Fruit fly (Drosophila melanogaster) whole organism, embryonic: Measurements from ENCODE around the gene senju.

ENCODE experiments used
- Atf-2 ChIP-seq: fragments of 200-800 bp; sonication (Bioruptor generic); optimal IDR thresholded peaks from 2 replicates; lab custom pipeline; 2016; ENCODE audit warnings: missing biosample characterization, missing genetic modification characterization
- Atf6 ChIP-seq: fragments of 200-800 bp; sonication (Bioruptor generic); IDR thresholded peaks from 2 replicates; pipeline ENCODE4 v1.3.6; 2022; ENCODE audit warnings: missing biosample characterization, missing genetic modification characterization
- BEAF-32 ChIP-seq: fragments of 200-800 bp; sonication (Bioruptor generic); optimal IDR thresholded peaks from 3 replicates; lab custom pipeline; 2017; ENCODE audit warnings: missing biosample characterization, missing genetic modification characterization, mild to moderate bottlenecking, moderate library complexity, missing genetic modification reagents
- Bteb2 ChIP-seq: fragments of 200-800 bp; sonication (Bioruptor generic); optimal IDR thresholded peaks from 2 replicates; lab custom pipeline; 2016; ENCODE audit warnings: missing biosample characterization, missing genetic modification characterization
- C15 ChIP-seq: fragments of 200-800 bp; sonication (Bioruptor generic); IDR thresholded peaks from 3 replicates; pipeline ENCODE4 v1.3.6; 2022; ENCODE audit warnings: missing biosample characterization, missing genetic modification characterization
- CG10267 ChIP-seq: fragments of 200-800 bp; sonication (Bioruptor generic); optimal IDR thresholded peaks from 2 replicates; lab custom pipeline; 2018; ENCODE audit warnings: missing biosample characterization, mild to moderate bottlenecking, missing genetic modification characterization, moderate library complexity
- CG13424 ChIP-seq: fragments of 200-800 bp; sonication (Bioruptor generic); optimal IDR thresholded peaks from 2 replicates; lab custom pipeline; 2019; ENCODE audit warnings: missing biosample characterization, mild to moderate bottlenecking, missing genetic modification characterization, moderate library complexity
- CG14014 ChIP-seq: fragments of 200-800 bp; sonication (Bioruptor generic); IDR thresholded peaks from 2 replicates; pipeline ENCODE4 v1.3.6; 2022; ENCODE audit warnings: missing biosample characterization, missing genetic modification characterization
- CG14441 ChIP-seq: fragments of 200-800 bp; sonication (Bioruptor generic); IDR thresholded peaks from 2 replicates; pipeline ENCODE4 v1.3.6; 2022; ENCODE audit warnings: missing biosample characterization, missing genetic modification characterization
- CG14667 ChIP-seq: fragments of 200-800 bp; sonication (Bioruptor generic); IDR thresholded peaks from 2 replicates; pipeline ENCODE4 v1.3.6; 2022; ENCODE audit warnings: missing biosample characterization, missing genetic modification characterization
- CG16779 ChIP-seq: fragments of 200-800 bp; sonication (Bioruptor generic); IDR thresholded peaks from 2 replicates; pipeline ENCODE4 v1.3.6; 2022; ENCODE audit warnings: missing biosample characterization, missing genetic modification characterization
- CG2678 ChIP-seq: fragments of 200-800 bp; sonication (Bioruptor generic); optimal IDR thresholded peaks from 3 replicates; lab custom pipeline; 2019; ENCODE audit warnings: missing biosample characterization, mild to moderate bottlenecking, missing genetic modification characterization, moderate library complexity
- CG31441 ChIP-seq: fragments of 200-800 bp; sonication (Bioruptor generic); IDR thresholded peaks from 2 replicates; pipeline ENCODE4 v1.3.6; 2022; ENCODE audit warnings: missing biosample characterization, missing genetic modification characterization
- CG32767 ChIP-seq: fragments of 200-800 bp; sonication (Bioruptor generic); IDR thresholded peaks from 2 replicates; pipeline ENCODE4 v1.3.6; 2022; ENCODE audit warnings: missing biosample characterization, missing genetic modification characterization
- CG43689 ChIP-seq: fragments of 200-800 bp; sonication (Bioruptor generic); IDR thresholded peaks from 2 replicates; pipeline ENCODE4 v1.3.6; 2022; ENCODE audit warnings: missing biosample characterization, missing genetic modification characterization
- CG4854 ChIP-seq: fragments of 200-800 bp; sonication (Bioruptor generic); optimal IDR thresholded peaks from 2 replicates; lab custom pipeline; 2016; ENCODE audit warnings: missing biosample characterization, missing genetic modification characterization, inconsistent platforms
- CG5953 ChIP-seq: fragments of 200-800 bp; sonication (Bioruptor generic); IDR thresholded peaks from 2 replicates; pipeline ENCODE4 v1.3.6; 2022; ENCODE audit warnings: missing biosample characterization, missing genetic modification characterization
- CG6683 ChIP-seq: fragments of 200-800 bp; sonication (Bioruptor generic); optimal IDR thresholded peaks from 2 replicates; lab custom pipeline; 2017; ENCODE audit warnings: missing biosample characterization, mild to moderate bottlenecking, missing genetic modification characterization, missing genetic modification reagents
- CG6791 ChIP-seq: fragments of 200-800 bp; sonication (Bioruptor generic); IDR thresholded peaks from 3 replicates; pipeline ENCODE4 v1.3.6; 2022; ENCODE audit warnings: missing biosample characterization, missing genetic modification characterization; ENCODE audit not compliant: partially characterized antibody
- CG7987 ChIP-seq: fragments of 200-800 bp; sonication (Bioruptor generic); optimal IDR thresholded peaks from 2 replicates; lab custom pipeline; 2018; ENCODE audit warnings: missing biosample characterization, mild to moderate bottlenecking, missing genetic modification characterization, moderate library complexity
- Dfd ChIP-seq, 2 experiments: fragments of >200 bp; optimal IDR thresholded peaks; 2 replicates each; lab custom pipeline; 2017; ENCODE audit warnings: missing biosample characterization in 2 of 2, missing genetic modification characterization in 2 of 2
- Doc2 ChIP-seq: fragments of 200-800 bp; sonication (Bioruptor generic); IDR thresholded peaks from 2 replicates; pipeline ENCODE4 v1.3.6; 2022; ENCODE audit warnings: missing biosample characterization, missing genetic modification characterization
- Fer1 ChIP-seq: fragments of 200-800 bp; sonication (Bioruptor generic); optimal IDR thresholded peaks from 2 replicates; lab custom pipeline; 2017; ENCODE audit warnings: missing biosample characterization, mild to moderate bottlenecking, missing genetic modification characterization
- Fer2 ChIP-seq: fragments of 200-800 bp; sonication (Bioruptor generic); optimal IDR thresholded peaks from 2 replicates; lab custom pipeline; 2018; ENCODE audit warnings: missing biosample characterization, mild to moderate bottlenecking, missing genetic modification characterization, moderate library complexity
- GATAe ChIP-seq: fragments of 200-800 bp; sonication (Bioruptor generic); conservative IDR thresholded peaks from 2 replicates; pipeline ENCODE4 v1.3.6; 2022; ENCODE audit warnings: missing biosample characterization, missing genetic modification characterization
- Hmr ChIP-seq: fragments of 200-800 bp; sonication (Bioruptor generic); optimal IDR thresholded peaks from 3 replicates; lab custom pipeline; 2017; ENCODE audit warnings: mild to moderate bottlenecking, missing biosample characterization, missing genetic modification reagents, missing genetic modification characterization
- Hr78 ChIP-seq, 2 experiments: fragments of 200-800 bp in 1 of 2; fragments of >200 bp in 1 of 2; sonication (Bioruptor generic) in 1 of 2; optimal IDR thresholded peaks; 2 replicates each; lab custom pipeline; 2017 to 2019; ENCODE audit warnings: missing biosample characterization in 2 of 2, missing genetic modification characterization in 2 of 2, mild to moderate bottlenecking in 1 of 2, moderate library complexity in 1 of 2
- MBD-R2 ChIP-seq: fragments of 200-800 bp; sonication (Bioruptor generic); IDR thresholded peaks from 2 replicates; pipeline ENCODE4 v1.3.6; 2022; ENCODE audit warnings: missing biosample characterization, missing genetic modification characterization
- Nf-YC ChIP-seq: fragments of 200-800 bp; optimal IDR thresholded peaks from 3 replicates; lab custom pipeline; 2019; ENCODE audit warnings: missing biosample characterization, mild to moderate bottlenecking, missing genetic modification characterization, moderate library complexity
- Optix ChIP-seq: fragments of 200-800 bp; sonication (Bioruptor generic); IDR thresholded peaks from 3 replicates; pipeline ENCODE4 v1.3.6; 2022; ENCODE audit warnings: missing biosample characterization, missing genetic modification characterization
- Rfx ChIP-seq: fragments of 200-800 bp; sonication (Bioruptor generic); IDR thresholded peaks from 2 replicates; pipeline ENCODE4 v1.3.6; 2022; ENCODE audit warnings: missing biosample characterization, missing genetic modification characterization
- Sox102F ChIP-seq: fragments of 200-800 bp; sonication (Bioruptor generic); optimal IDR thresholded peaks from 2 replicates; lab custom pipeline; 2018; ENCODE audit warnings: missing biosample characterization, mild to moderate bottlenecking, missing genetic modification characterization, moderate library complexity
- Tbp ChIP-seq: fragments of >200 bp; optimal IDR thresholded peaks from 2 replicates; lab custom pipeline; 2018; ENCODE audit warnings: missing biosample characterization, missing genetic modification characterization
- az2 ChIP-seq: fragments of 200-800 bp; sonication (Bioruptor generic); optimal IDR thresholded peaks from 3 replicates; lab custom pipeline; 2016; ENCODE audit warnings: missing biosample characterization, missing genetic modification characterization
- bab2 ChIP-seq: fragments of 200-800 bp; sonication (Bioruptor generic); optimal IDR thresholded peaks from 2 replicates; lab custom pipeline; 2016; ENCODE audit warnings: missing biosample characterization, missing genetic modification characterization
- chif ChIP-seq, 2 experiments: fragments of 200-800 bp; sonication (Bioruptor generic); optimal IDR thresholded peaks; 3 replicates each; lab custom pipeline; 2016; ENCODE audit warnings: missing biosample characterization in 2 of 2, missing genetic modification characterization in 2 of 2
- chn ChIP-seq: fragments of 200-800 bp; sonication (Bioruptor generic); optimal IDR thresholded peaks from 2 replicates; lab custom pipeline; 2016; ENCODE audit warnings: missing biosample characterization, missing genetic modification characterization
- ci ChIP-seq: fragments of 200-800 bp; sonication (Bioruptor generic); IDR thresholded peaks from 3 replicates; pipeline ENCODE4 v1.3.6; 2022; ENCODE audit warnings: missing biosample characterization, missing genetic modification characterization
- crp ChIP-seq, 2 experiments: fragments of 200-800 bp; sonication (Bioruptor generic); optimal IDR thresholded peaks; 2 replicates in 1 of 2; 3 replicates in 1 of 2; lab custom pipeline; 2017; ENCODE audit warnings: missing biosample characterization in 2 of 2, missing genetic modification characterization in 2 of 2, mild to moderate bottlenecking in 1 of 2, moderate library complexity in 1 of 2
- dpn ChIP-seq, 2 experiments: fragments of 200-800 bp; sonication (Bioruptor generic); optimal IDR thresholded peaks; 3 replicates each; lab custom pipeline; 2016; ENCODE audit warnings: missing biosample characterization in 2 of 2, missing genetic modification characterization in 2 of 2
- gcm2 ChIP-seq: fragments of 200-800 bp; sonication (Bioruptor generic); optimal IDR thresholded peaks from 2 replicates; lab custom pipeline; 2016; ENCODE audit warnings: missing biosample characterization, missing genetic modification characterization
- her ChIP-seq: fragments of 200-800 bp; sonication (Bioruptor generic); optimal IDR thresholded peaks from 2 replicates; lab custom pipeline; 2016; ENCODE audit warnings: missing biosample characterization, missing genetic modification characterization
- nom ChIP-seq: fragments of 200-800 bp; sonication (Bioruptor generic); optimal IDR thresholded peaks from 2 replicates; lab custom pipeline; 2017; ENCODE audit warnings: missing biosample characterization, missing genetic modification characterization, mild to moderate bottlenecking, moderate library complexity, missing genetic modification reagents
- otp ChIP-seq: fragments of 200-800 bp; sonication (Bioruptor generic); IDR thresholded peaks from 3 replicates; pipeline ENCODE4, ENCODE4 v1.3.6; 2022; ENCODE audit warnings: missing biosample characterization, missing genetic modification characterization
- row ChIP-seq: fragments of 200-800 bp; sonication (Bioruptor generic); IDR thresholded peaks from 3 replicates; pipeline ENCODE4 v1.3.6; 2022; ENCODE audit warnings: missing biosample characterization, missing genetic modification characterization
- sisA ChIP-seq: fragments of 200-800 bp; sonication (Bioruptor generic); IDR thresholded peaks from 2 replicates; pipeline ENCODE4 v1.3.6; 2022; ENCODE audit warnings: missing biosample characterization, missing genetic modification characterization
- sqz ChIP-seq: fragments of 200-800 bp; sonication (Bioruptor generic); optimal IDR thresholded peaks from 3 replicates; lab custom pipeline; 2018; ENCODE audit warnings: missing biosample characterization, mild to moderate bottlenecking, missing genetic modification characterization
- vnd ChIP-seq: fragments of 200-800 bp; sonication (Bioruptor generic); IDR thresholded peaks from 3 replicates; pipeline ENCODE4 v1.3.6; 2022; ENCODE audit warnings: missing biosample characterization, missing genetic modification characterization; ENCODE audit not compliant: partially characterized antibody
- wdn ChIP-seq: fragments of 200-800 bp; sonication (Bioruptor generic); IDR thresholded peaks from 2 replicates; pipeline ENCODE4 v1.3.6; 2022; ENCODE audit warnings: missing biosample characterization, missing genetic modification characterization

Gene senju

dm6 chr2L:5004677-5005463 is 47.8 kb upstream of the senju start (continued):
- TF ChIP-seq CG6683 (GFP tag; lab: Kevin White, UChicago): peak; percentile 93
- TF ChIP-seq row (GFP tag; lab: Robert Waterston, UW): peak; percentile 98
- TF ChIP-seq dpn (GFP tag; optimal IDR thresholded peaks at IDR 0.05; lab: Kevin White, UChicago): peak; percentile 95 to 96
- TF ChIP-seq Doc2 (GFP tag; lab: Robert Waterston, UW): peak; percentile 81
- peak; percentile 93 for TF ChIP-seq CG32767
- TF ChIP-seq CG5953: peak; percentile 95
- no peak for TF ChIP-seq Hr78 (GFP tag; optimal IDR thresholded peaks at IDR 0.05; lab: Kevin White, UChicago)
- TF ChIP-seq Nf-YC (tag; lab: Kevin White, UChicago): peak; percentile 83
- peak; percentile 98 for TF ChIP-seq Fer1
- peak; percentile 93 for TF ChIP-seq otp (GFP tag; lab: Robert Waterston, UW)
- TF ChIP-seq CG10267 (tag; lab: Kevin White, UChicago): peak; percentile 85
- TF ChIP-seq sisA (GFP tag; lab: Robert Waterston, UW): peak; percentile 97
- TF ChIP-seq CG2678: peak; percentile 97
- TF ChIP-seq Atf-2: peak; percentile 90
- peak; percentile 95 for TF ChIP-seq her (GFP tag; lab: Kevin White, UChicago)
- TF ChIP-seq Atf6: peak; percentile 96
- peak; percentile 93 for TF ChIP-seq chn (GFP tag; lab: Kevin White, UChicago)
- TF ChIP-seq C15 (GFP tag; lab: Robert Waterston, UW): peak; percentile 89
- peak; percentile 95 for TF ChIP-seq CG14667 (GFP tag; lab: Robert Waterston, UW)
- TF ChIP-seq Sox102F (GFP tag; lab: Kevin White, UChicago): peak; percentile 94
- TF ChIP-seq CG16779 (GFP tag; lab: Robert Waterston, UW): peak; percentile 93
- peak; percentile 89 for TF ChIP-seq CG7987 (GFP tag; lab: Kevin White, UChicago)
- peak; percentile 93 for TF ChIP-seq CG31441 (GFP tag; lab: Robert Waterston, UW)
- peak; percentile 98 for TF ChIP-seq Hmr
- peak; percentile 89 for TF ChIP-seq MBD-R2 (GFP tag; lab: Robert Waterston, UW)
- TF ChIP-seq gcm2 (GFP tag; lab: Kevin White, UChicago): peak; percentile 93
- TF ChIP-seq wdn (GFP tag; lab: Robert Waterston, UW): peak; percentile 95
- peak; percentile 81 for TF ChIP-seq sqz (GFP tag; lab: Kevin White, UChicago)
- TF ChIP-seq vnd: no peak
- TF ChIP-seq chif (GFP tag; optimal IDR thresholded peaks at IDR 0.05; lab: Kevin White, UChicago): peak; percentile 93 to 94
- TF ChIP-seq Tbp (GFP tag; lab: Kevin White, UChicago): no peak
- peak; percentile 93 for TF ChIP-seq Fer2 (tag; lab: Kevin White, UChicago)
- peak; percentile 70 for TF ChIP-seq GATAe (GFP tag; lab: Robert Waterston, UW)
- TF ChIP-seq bab2 (GFP tag; lab: Kevin White, UChicago): peak; percentile 96
- TF ChIP-seq BEAF-32 (GFP tag; lab: Kevin White, UChicago): peak; percentile 6
- peak; percentile 88 for TF ChIP-seq CG43689 (GFP tag; lab: Robert Waterston, UW)
- TF ChIP-seq Rfx (GFP tag; lab: Robert Waterston, UW): peak; percentile 98
- peak; percentile 96 for TF ChIP-seq CG14441 (GFP tag; lab: Robert Waterston, UW)
- peak; percentile 95 for TF ChIP-seq Bteb2 (GFP tag; lab: Kevin White, UChicago)
- peak; percentile 91 for TF ChIP-seq CG4854 (GFP tag; lab: Kevin White, UChicago)
- peak; percentile 94 for TF ChIP-seq az2 (GFP tag; lab: Kevin White, UChicago)
- peak in 1 of 2 experiments; percentile 48 for TF ChIP-seq crp (GFP tag; optimal IDR thresholded peaks at IDR 0.05; lab: Kevin White, UChicago)
- TF ChIP-seq Dfd (GFP tag; optimal IDR thresholded peaks at IDR 0.05; lab: Kevin White, UChicago): no peak
- TF ChIP-seq Optix: peak; percentile 91
- peak; percentile 97 for TF ChIP-seq ci (GFP tag; lab: Robert Waterston, UW)
- peak; percentile 98 for TF ChIP-seq CG14014 (GFP tag; lab: Robert Waterston, UW)
- peak; percentile 95 for TF ChIP-seq CG13424
- TF ChIP-seq CG6791 (GFP tag; lab: Robert Waterston, UW): no peak
- peak; percentile 64 for TF ChIP-seq nom (GFP tag; lab: Kevin White, UChicago)
